Worm (Caenorhabditis elegans) whole organism, L2 larva: ENCODE results near the gene kqt-3.

Source experiments
- R02D3.7 ChIP-seq: fragments of 150-350 bp; optimal IDR thresholded peaks from 2 replicates; lab custom pipeline; 2014; ENCODE audit warnings: missing biosample characterization, missing genetic modification characterization
- alr-1 ChIP-seq: fragments of 150-350 bp; optimal IDR thresholded peaks from 2 replicates; lab custom pipeline; 2014; ENCODE audit warnings: missing biosample characterization, missing genetic modification characterization
- ceh-82 ChIP-seq: fragments of 150-350 bp; optimal IDR thresholded peaks from 2 replicates; lab custom pipeline; 2014; ENCODE audit warnings: missing biosample characterization, missing genetic modification characterization
- lin-11 ChIP-seq: fragments of 150-350 bp; sonication (generic microtip); optimal IDR thresholded peaks from 2 replicates; lab custom pipeline; 2014; ENCODE audit warnings: missing biosample characterization, missing genetic modification characterization, inconsistent platforms, mixed read lengths
- nhr-11 ChIP-seq: fragments of 150-350 bp; optimal IDR thresholded peaks from 2 replicates; lab custom pipeline; 2014; ENCODE audit warnings: missing biosample characterization, missing genetic modification characterization
- nhr-237 ChIP-seq: fragments of 150-350 bp; optimal IDR thresholded peaks from 2 replicates; lab custom pipeline; 2014; ENCODE audit warnings: missing biosample characterization, missing genetic modification characterization
- nhr-6 ChIP-seq: fragments of 150-350 bp; optimal IDR thresholded peaks from 2 replicates; lab custom pipeline; 2014; ENCODE audit warnings: missing biosample characterization, missing genetic modification characterization
- unc-55 ChIP-seq: fragments of 150-350 bp; sonication (generic microtip); optimal IDR thresholded peaks from 3 replicates; lab custom pipeline; 2014; ENCODE audit warnings: missing biosample characterization, missing genetic modification reagents, missing genetic modification characterization

DNA sequence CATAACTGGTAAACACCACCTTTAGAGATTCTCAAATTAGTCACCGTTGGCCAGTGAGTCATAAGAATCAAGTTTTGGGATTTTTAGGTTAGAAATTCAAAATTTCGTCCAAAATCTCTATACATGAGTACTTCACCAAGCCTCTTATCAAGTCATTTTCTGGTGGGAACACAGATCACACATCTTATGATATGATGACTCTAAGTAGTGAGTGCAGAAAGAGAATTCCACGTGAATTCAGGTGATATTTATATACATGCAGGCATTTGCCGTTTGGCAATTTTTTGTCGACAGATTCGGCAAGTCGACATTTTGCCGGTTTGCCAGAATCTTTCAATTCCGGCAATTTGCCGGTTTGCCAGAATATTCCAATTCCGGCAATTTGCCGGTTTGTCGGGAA is 24.0 kb upstream of the kqt-3 start:
- TF ChIP-seq alr-1 (tag; lab: Kevin White, UChicago) (no peak), lin-11 (tag; lab: Kevin White, UChicago) (no peak), nhr-6 (tag; lab: Kevin White, UChicago) (no peak), nhr-11 (no peak), ceh-82 (tag; lab: Kevin White, UChicago) (no peak), nhr-237 (tag; lab: Kevin White, UChicago) (no peak), unc-55 (no peak), R02D3.7 (tag; lab: Kevin White, UChicago) (no peak)
